Worm (Caenorhabditis elegans) whole organism, L1 larva: ENCODE data around the gene egl-21.

ENCODE experiments used
- C04F5.9 ChIP-seq: sonication (generic microtip); optimal IDR thresholded peaks from 2 replicates; lab custom pipeline; 2016; ENCODE audit warnings: missing genetic modification characterization, missing compliant biosample characterization
- C16A3.4 ChIP-seq: fragments of 150-350 bp; optimal IDR thresholded peaks from 2 replicates; lab custom pipeline; 2014; ENCODE audit warnings: missing biosample characterization, missing genetic modification characterization
- F16B12.6 ChIP-seq: fragments of 150-350 bp; optimal IDR thresholded peaks from 2 replicates; lab custom pipeline; 2014; ENCODE audit warnings: missing biosample characterization, missing genetic modification characterization
- Y116A8C.19 ChIP-seq: sonication (generic microtip); optimal IDR thresholded peaks from 2 replicates; lab custom pipeline; 2016; ENCODE audit warnings: missing compliant biosample characterization, missing genetic modification characterization, borderline replicate concordance
- alr-1 ChIP-seq: fragments of 200-800 bp; sonication (Bioruptor generic); optimal IDR thresholded peaks from 2 replicates; lab custom pipeline; 2018; ENCODE audit warnings: borderline replicate concordance, mild to moderate bottlenecking, missing genetic modification characterization, missing compliant biosample characterization
- ama-1 ChIP-seq: fragments of 150-350 bp; optimal IDR thresholded peaks from 2 replicates; lab custom pipeline; 2014
- ceh-8 ChIP-seq: fragments of 200-800 bp; sonication (Bioruptor generic); optimal IDR thresholded peaks from 2 replicates; lab custom pipeline; 2018; ENCODE audit warnings: mild to moderate bottlenecking, missing genetic modification characterization, moderate library complexity, missing compliant biosample characterization
- ceh-88 ChIP-seq: fragments of 200-800 bp; sonication (Bioruptor generic); IDR thresholded peaks from 2 replicates; pipeline ENCODE4 v1.3.6; 2022; ENCODE audit warnings: missing genetic modification characterization, missing compliant biosample characterization
- egl-13 ChIP-seq: sonication (generic microtip); optimal IDR thresholded peaks from 2 replicates; lab custom pipeline; 2016; ENCODE audit warnings: missing genotype, missing genetic modification reagents, missing genetic modification characterization, missing compliant biosample characterization
- egl-27 ChIP-seq, 2 experiments: fragments of 150-350 bp in 1 of 2; sonication (generic microtip); optimal IDR thresholded peaks; 3 replicates each; lab custom pipeline; 2017 to 2018; ENCODE audit warnings: missing biosample characterization in 2 of 2, missing genetic modification characterization in 2 of 2, missing genetic modification reagents in 2 of 2
- elt-2 ChIP-seq: sonication (generic microtip); optimal IDR thresholded peaks from 2 replicates; lab custom pipeline; 2016; ENCODE audit warnings: missing genetic modification characterization, mild to moderate bottlenecking, inconsistent platforms, missing compliant biosample characterization, missing genetic modification reagents
- elt-3 ChIP-seq, 6 experiments: fragments of 150-350 bp in 1 of 6; sonication (generic microtip); optimal IDR thresholded peaks; 2 replicates each; lab custom pipeline; 2017 to 2018; ENCODE audit warnings: missing biosample characterization in 6 of 6, missing genetic modification characterization in 6 of 6, inconsistent platforms in 1 of 6
- fkh-4 ChIP-seq: sonication (generic microtip); optimal IDR thresholded peaks from 2 replicates; lab custom pipeline; 2016; ENCODE audit warnings: missing compliant biosample characterization, missing genetic modification characterization, borderline replicate concordance
- fos-1 ChIP-seq: fragments of 150-350 bp; optimal IDR thresholded peaks from 2 replicates; lab custom pipeline; 2014; ENCODE audit warnings: missing biosample characterization, missing genetic modification characterization
- grh-1 ChIP-seq: fragments of 200-800 bp; sonication (Bioruptor generic); IDR thresholded peaks from 2 replicates; pipeline ENCODE4 v1.3.6; 2022; ENCODE audit warnings: missing genetic modification reagents, missing genetic modification characterization, missing compliant biosample characterization
- hpl-2 ChIP-seq: fragments of 150-350 bp; optimal IDR thresholded peaks from 2 replicates; lab custom pipeline; 2014; ENCODE audit warnings: missing biosample characterization, missing genetic modification reagents, missing genetic modification characterization
- jun-1 ChIP-seq: fragments of 150-350 bp; optimal IDR thresholded peaks from 2 replicates; lab custom pipeline; 2014; ENCODE audit warnings: missing biosample characterization, missing genetic modification reagents, missing genetic modification characterization
- lin-14 ChIP-seq: fragments of 200-800 bp; sonication (Bioruptor generic); optimal IDR thresholded peaks from 2 replicates; lab custom pipeline; 2018; ENCODE audit warnings: mild to moderate bottlenecking, missing genetic modification characterization, moderate library complexity, missing compliant biosample characterization
- lin-35 ChIP-seq, 2 experiments: fragments of 150-350 bp; optimal IDR thresholded peaks; 2 replicates each; lab custom pipeline; 2014; ENCODE audit warnings: missing biosample characterization in 2 of 2, missing genetic modification characterization in 2 of 2, missing genetic modification reagents in 2 of 2
- lsy-2 ChIP-seq, 2 experiments: fragments of 150-350 bp; optimal IDR thresholded peaks; 2 replicates each; lab custom pipeline; 2014; ENCODE audit warnings: missing biosample characterization in 2 of 2, missing genetic modification characterization in 2 of 2
- mef-2 ChIP-seq: fragments of 150-350 bp; optimal IDR thresholded peaks from 2 replicates; lab custom pipeline; 2014; ENCODE audit warnings: missing biosample characterization, missing genetic modification characterization
- mep-1 ChIP-seq: fragments of 150-350 bp; optimal IDR thresholded peaks from 2 replicates; lab custom pipeline; 2014; ENCODE audit warnings: missing biosample characterization, missing genetic modification characterization
- nhr-20 ChIP-seq: sonication (generic microtip); optimal IDR thresholded peaks from 2 replicates; lab custom pipeline; 2016; ENCODE audit warnings: mild to moderate bottlenecking, missing genetic modification characterization, missing compliant biosample characterization
- nhr-237 ChIP-seq: fragments of 150-350 bp; optimal IDR thresholded peaks from 2 replicates; lab custom pipeline; 2014; ENCODE audit warnings: missing biosample characterization, missing genetic modification characterization
- nhr-28 ChIP-seq: fragments of 150-350 bp; optimal IDR thresholded peaks from 2 replicates; lab custom pipeline; 2014; ENCODE audit warnings: missing biosample characterization, missing genetic modification characterization
- nhr-71 ChIP-seq: sonication (generic microtip); optimal IDR thresholded peaks from 2 replicates; lab custom pipeline; 2016; ENCODE audit warnings: mild to moderate bottlenecking, missing genetic modification characterization, moderate library complexity, missing compliant biosample characterization
- nhr-77 ChIP-seq: fragments of 150-350 bp; optimal IDR thresholded peaks from 2 replicates; lab custom pipeline; 2014; ENCODE audit warnings: missing biosample characterization, missing genetic modification characterization
- nhr-85 ChIP-seq: sonication (generic microtip); peaks from one replicate; lab custom pipeline; 2016; ENCODE audit warnings: missing genetic modification characterization, inconsistent platforms, missing compliant biosample characterization
- nhr-90 ChIP-seq: sonication (generic microtip); optimal IDR thresholded peaks from 2 replicates; lab custom pipeline; 2016; ENCODE audit warnings: mild to moderate bottlenecking, missing genetic modification characterization, missing compliant biosample characterization; ENCODE audit not compliant: poor library complexity
- pag-3 ChIP-seq: sonication (generic microtip); optimal IDR thresholded peaks from 2 replicates; lab custom pipeline; 2017; ENCODE audit warnings: missing genetic modification characterization, mild to moderate bottlenecking, missing compliant biosample characterization, antibody characterized with exemption, borderline replicate concordance; ENCODE audit not compliant: insufficient read depth
- pqm-1 ChIP-seq: sonication (generic microtip); optimal IDR thresholded peaks from 3 replicates; lab custom pipeline; 2017; ENCODE audit warnings: missing biosample characterization, missing genetic modification characterization
- rnt-1 ChIP-seq: sonication (generic microtip); optimal IDR thresholded peaks from 2 replicates; lab custom pipeline; 2016; ENCODE audit warnings: mild to moderate bottlenecking, missing genetic modification characterization, moderate library complexity, missing compliant biosample characterization
- skn-1 ChIP-seq: fragments of 150-350 bp; optimal IDR thresholded peaks from 2 replicates; lab custom pipeline; 2014; ENCODE audit warnings: missing biosample characterization, missing genetic modification characterization
- sox-4 ChIP-seq: sonication (generic microtip); optimal IDR thresholded peaks from 2 replicates; lab custom pipeline; 2016; ENCODE audit warnings: missing genetic modification characterization, missing compliant biosample characterization
- sptf-1 ChIP-seq: fragments of 150-350 bp; optimal IDR thresholded peaks from 2 replicates; lab custom pipeline; 2014; ENCODE audit warnings: missing biosample characterization, missing genetic modification characterization
- tbx-2 ChIP-seq: sonication (generic microtip); optimal IDR thresholded peaks from 2 replicates; lab custom pipeline; 2016; ENCODE audit warnings: missing genetic modification characterization, missing compliant biosample characterization
- tlp-1 ChIP-seq: fragments of 150-350 bp; optimal IDR thresholded peaks from 2 replicates; lab custom pipeline; 2014; ENCODE audit warnings: missing biosample characterization, missing genetic modification characterization
- unc-130 ChIP-seq: fragments of 150-350 bp; optimal IDR thresholded peaks from 2 replicates; lab custom pipeline; 2017; ENCODE audit warnings: missing biosample characterization, missing genetic modification characterization, inconsistent platforms
- unc-30 ChIP-seq: sonication (generic microtip); optimal IDR thresholded peaks from 2 replicates; lab custom pipeline; 2017; ENCODE audit warnings: missing biosample characterization, missing genetic modification characterization
- unc-86 ChIP-seq: sonication (generic microtip); optimal IDR thresholded peaks from 2 replicates; lab custom pipeline; 2016; ENCODE audit warnings: missing genetic modification characterization, missing compliant biosample characterization
- unc-98 ChIP-seq: fragments of 200-800 bp; sonication (Bioruptor generic); IDR thresholded peaks from 2 replicates; pipeline ENCODE4 v1.3.6; 2022; ENCODE audit warnings: missing genetic modification characterization, missing compliant biosample characterization
- zag-1 ChIP-seq: fragments of 150-350 bp; optimal IDR thresholded peaks from 2 replicates; lab custom pipeline; 2014; ENCODE audit warnings: missing biosample characterization, missing genetic modification characterization
- ztf-11 ChIP-seq, 2 experiments: sonication (generic microtip); optimal IDR thresholded peaks; 2 replicates each; lab custom pipeline; 2016 to 2017; ENCODE audit warnings: missing genetic modification characterization in 2 of 2, missing biosample characterization in 1 of 2, missing compliant biosample characterization in 1 of 2

The egl-21 gene

DNA sequence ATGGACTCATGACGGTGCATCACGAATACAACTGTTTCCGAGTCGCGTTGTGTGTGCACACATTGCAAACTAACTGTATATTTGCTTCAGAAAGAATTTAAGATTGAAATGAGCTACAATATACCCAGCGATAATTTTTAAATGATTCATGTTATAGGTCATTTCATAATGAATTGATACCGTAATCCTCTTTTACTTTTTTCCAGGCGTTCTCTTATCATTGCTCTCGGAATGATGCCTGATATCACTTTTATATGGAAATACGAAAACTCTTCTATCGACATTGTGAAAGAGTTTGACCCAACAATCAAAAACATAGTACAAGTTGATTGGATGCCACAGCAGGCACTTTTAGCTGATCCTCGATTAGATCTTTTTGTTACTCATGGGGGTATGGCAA lies 15.2 kb downstream of the egl-21 start:
- peak in 1 of 2 experiments; percentile 19 for TF ChIP-seq lsy-2 (tag; optimal IDR thresholded peaks at IDR 0.05; lab: Kevin White, UChicago)
- TF ChIP-seq elt-2 (tag; lab: Kevin White, UChicago): peak; percentile 6
- no peak for TF ChIP-seq unc-30 (tag; lab: Kevin White, UChicago)

DNA sequence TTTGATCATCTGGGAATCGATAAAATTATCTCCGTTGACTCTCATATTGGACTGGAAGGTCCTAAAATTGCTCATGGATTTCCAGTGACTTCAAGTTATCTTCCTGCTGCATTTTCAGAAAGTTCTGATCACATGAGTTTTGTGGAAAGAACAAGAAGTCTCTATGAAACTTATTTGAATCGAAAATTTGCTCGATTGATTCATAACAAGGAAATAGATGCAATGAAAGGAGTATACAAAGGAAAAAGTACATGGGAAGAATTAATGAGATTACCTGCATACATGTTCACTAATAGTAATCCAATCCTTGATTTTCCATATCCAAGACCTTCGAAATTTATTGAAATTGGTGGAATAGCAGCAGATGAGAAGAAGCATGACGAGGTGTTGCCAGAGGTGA lies 15.9 kb downstream of the egl-21 start:
- TF ChIP-seq elt-3 (tag; optimal IDR thresholded peaks at IDR 0.05; lab: Kevin White, UChicago): no peak
- no peak for TF ChIP-seq sptf-1 (tag; lab: Kevin White, UChicago)
- TF ChIP-seq mef-2: no peak
- no peak for TF ChIP-seq Y116A8C.19
- no peak for TF ChIP-seq nhr-90
- TF ChIP-seq ztf-11 (tag; optimal IDR thresholded peaks at IDR 0.05; lab: Kevin White, UChicago): no peak
- no peak for TF ChIP-seq fos-1 (tag; lab: Kevin White, UChicago)
- TF ChIP-seq skn-1 (tag; lab: Kevin White, UChicago): no peak
- TF ChIP-seq sox-4 (tag; lab: Kevin White, UChicago): no peak
- no peak for TF ChIP-seq hpl-2 (GFP tag; lab: Kevin White, UChicago)
- no peak for TF ChIP-seq nhr-28
- no peak for TF ChIP-seq unc-86 (tag; lab: Kevin White, UChicago)
- TF ChIP-seq alr-1 (tag; lab: Kevin White, UChicago): no peak
- TF ChIP-seq tbx-2 (tag; lab: Kevin White, UChicago): no peak
- no peak for TF ChIP-seq nhr-71
- TF ChIP-seq grh-1: no peak
- TF ChIP-seq tlp-1 (tag; lab: Kevin White, UChicago): no peak
- no peak for TF ChIP-seq ceh-8 (GFP tag; lab: Kevin White, UChicago)
- no peak for TF ChIP-seq fkh-4 (tag; lab: Kevin White, UChicago)
- TF ChIP-seq jun-1 (tag; lab: Kevin White, UChicago): no peak
- TF ChIP-seq, all 84 proteins: peak for 0

DNA sequence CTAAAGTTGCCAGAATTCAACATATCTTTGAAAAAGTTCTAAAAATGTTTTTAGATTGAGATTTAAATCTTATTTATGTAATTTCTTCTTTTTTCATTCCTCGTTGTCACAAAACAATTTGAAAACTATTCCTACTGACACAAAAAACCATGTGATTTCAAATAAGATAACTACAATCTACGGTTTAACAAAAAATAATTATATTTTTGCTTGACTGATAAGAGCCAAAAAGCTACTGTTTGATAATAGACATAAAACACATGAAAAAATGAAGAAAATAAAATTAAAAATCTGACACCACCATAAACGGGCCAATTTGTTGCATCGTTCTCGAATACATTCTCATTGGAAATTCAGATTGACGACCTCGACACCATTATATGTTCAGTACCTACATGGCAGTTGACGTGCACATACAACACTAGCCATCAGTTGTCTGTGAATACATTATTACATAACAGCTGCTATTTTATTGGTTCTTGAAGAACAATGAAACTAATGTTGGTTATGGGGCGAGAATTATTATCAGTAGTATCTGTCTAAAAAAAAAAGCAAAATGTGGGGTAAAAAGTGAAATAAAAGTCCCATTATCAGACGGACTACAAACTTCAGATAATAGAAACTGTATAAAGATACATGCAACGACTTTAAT lies 17.5 kb downstream of the egl-21 start, which contains the start of gene ugt-43:
Gene ugt-43, plus strand, starts transcription at position 602 of the 652 bp plus-strand sequence.
- TF ChIP-seq Y116A8C.19 (no peak), ama-1 (lab: Kevin White, UChicago) (no peak), elt-2 (tag; lab: Kevin White, UChicago) (peak; percentile 60), tlp-1 (tag; lab: Kevin White, UChicago) (no peak), unc-98 (GFP tag; lab: Robert Waterston, UW) (no peak), nhr-28 (no peak)

DNA sequence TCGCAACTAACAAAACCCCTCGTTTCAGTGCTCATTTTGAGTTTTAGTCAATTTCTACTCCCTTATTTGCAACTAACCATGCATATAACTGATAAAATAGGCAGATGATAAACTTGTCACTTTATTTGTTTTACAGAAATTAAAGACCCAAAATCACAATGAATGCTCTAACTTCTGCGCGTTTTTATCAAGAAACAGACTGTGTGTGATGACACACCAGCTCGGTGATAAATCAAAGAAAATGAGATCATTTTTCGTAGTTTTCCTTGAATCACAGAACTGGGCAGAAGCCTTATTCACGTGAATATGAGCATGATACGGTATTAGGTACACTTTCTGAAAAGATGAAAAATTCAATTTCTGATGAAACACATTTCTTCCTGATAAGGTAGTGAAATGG lies 18.5 kb downstream of the egl-21 start:
- TF ChIP-seq zag-1 (tag; lab: Kevin White, UChicago): no peak
- TF ChIP-seq sptf-1 (tag; lab: Kevin White, UChicago): no peak
- no peak for TF ChIP-seq nhr-28
- TF ChIP-seq nhr-90: peak; percentile 42
- no peak for TF ChIP-seq grh-1
- TF ChIP-seq rnt-1 (tag; lab: Kevin White, UChicago): no peak
- TF ChIP-seq F16B12.6 (tag; lab: Kevin White, UChicago): no peak
- no peak for TF ChIP-seq unc-98 (GFP tag; lab: Robert Waterston, UW)
- no peak for TF ChIP-seq hpl-2 (GFP tag; lab: Kevin White, UChicago)
- TF ChIP-seq pqm-1: no peak
- no peak for TF ChIP-seq nhr-77 (tag; lab: Kevin White, UChicago)
- peak; percentile 43 for TF ChIP-seq nhr-71
- no peak for TF ChIP-seq ama-1 (lab: Kevin White, UChicago)
- TF ChIP-seq mep-1: no peak
- no peak for TF ChIP-seq nhr-237 (tag; lab: Kevin White, UChicago)
- no peak for TF ChIP-seq lin-14
- TF ChIP-seq fkh-4 (tag; lab: Kevin White, UChicago): no peak
- no peak for TF ChIP-seq lsy-2 (tag; optimal IDR thresholded peaks at IDR 0.05; lab: Kevin White, UChicago)
- TF ChIP-seq mef-2: no peak
- TF ChIP-seq egl-27 (tag; optimal IDR thresholded peaks at IDR 0.05; lab: Kevin White, UChicago): no peak
- no peak for TF ChIP-seq egl-13 (tag; lab: Kevin White, UChicago)
- TF ChIP-seq nhr-20 (tag; lab: Kevin White, UChicago): peak; percentile 51
- no peak for TF ChIP-seq C04F5.9 (tag; lab: Kevin White, UChicago)
- no peak for TF ChIP-seq sox-4 (tag; lab: Kevin White, UChicago)
- TF ChIP-seq pag-3 (tag; lab: Kevin White, UChicago): no peak
- TF ChIP-seq nhr-85 (tag; lab: Kevin White, UChicago): no peak
- TF ChIP-seq unc-130 (tag; lab: Kevin White, UChicago): no peak
- TF ChIP-seq ceh-88 (GFP tag; lab: Robert Waterston, UW): no peak
- no peak for TF ChIP-seq skn-1 (tag; lab: Kevin White, UChicago)
- no peak for TF ChIP-seq tlp-1 (tag; lab: Kevin White, UChicago)
- no peak for TF ChIP-seq C16A3.4 (tag; lab: Kevin White, UChicago)
- peak in 1 of 2 experiments; percentile 21 for TF ChIP-seq lin-35 (GFP tag; optimal IDR thresholded peaks at IDR 0.05; lab: Kevin White, UChicago)
